Fruit fly (Drosophila melanogaster): ENCODE data around the gene CG8188.

Gene CG8188

DNA sequence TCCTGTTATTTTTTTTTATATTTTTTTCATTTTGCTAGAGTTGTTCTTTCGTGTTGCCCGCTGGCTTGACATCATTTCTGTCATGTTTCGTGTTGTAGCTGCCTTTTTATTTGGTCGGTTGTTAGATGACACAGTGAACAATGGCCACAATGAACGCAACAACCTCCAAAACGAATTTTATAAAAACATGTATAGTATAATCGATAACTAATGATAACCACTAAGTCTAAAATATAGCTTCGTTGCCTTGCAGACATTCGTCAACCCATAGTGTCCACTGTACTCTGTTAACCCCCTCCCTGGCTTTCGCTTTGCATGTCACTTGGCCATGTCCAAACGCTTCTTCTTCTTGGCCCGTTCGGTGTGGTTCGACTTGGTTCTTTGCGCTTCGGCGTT is 10.9 kb upstream of the CG8188 start (continued):
- TF ChIP-seq CG12104 (GFP tag; optimal IDR thresholded peaks at IDR 0.05), result peak; percentile 36
- peak; percentile 52 for TF ChIP-seq CG14710 (tag; optimal IDR thresholded peaks at IDR 0.05)
- TF ChIP-seq shn (GFP tag; optimal IDR thresholded peaks at IDR 0.05), result peak; percentile 56
- TF ChIP-seq CG3407 (GFP tag; optimal IDR thresholded peaks at IDR 0.05), result peak; percentile 49
- peak; percentile 79 for TF ChIP-seq CG32772 (GFP tag; IDR thresholded peaks at IDR 0.05)
- peak; percentile 48 for TF ChIP-seq Mad (GFP tag; optimal IDR thresholded peaks at IDR 0.05)
- no peak for TF ChIP-seq Elba2 (GFP tag; optimal IDR thresholded peaks at IDR 0.05)
- TF ChIP-seq HLH3B (GFP tag; IDR thresholded peaks at IDR 0.05), result peak; percentile 89
- peak; percentile 47 for TF ChIP-seq fd64A (GFP tag; optimal IDR thresholded peaks at IDR 0.05)
- peak; percentile 70 for TF ChIP-seq B-H1 (GFP tag; IDR thresholded peaks at IDR 0.05)
- TF ChIP-seq chif (GFP tag; optimal IDR thresholded peaks at IDR 0.05), result peak; percentile 68 to 79
- no peak for TF ChIP-seq pita (GFP tag; optimal IDR thresholded peaks at IDR 0.05)
- TF ChIP-seq CG2875 (GFP tag; optimal IDR thresholded peaks at IDR 0.05), result peak; percentile 54
- TF ChIP-seq gsb (GFP tag; IDR thresholded peaks at IDR 0.05), result peak; percentile 66
- TF ChIP-seq Tbp (GFP tag; optimal IDR thresholded peaks at IDR 0.05), result no peak
- TF ChIP-seq tx (GFP tag; optimal IDR thresholded peaks at IDR 0.05), result peak; percentile 66
- peak; percentile 43 for TF ChIP-seq nmo (GFP tag; optimal IDR thresholded peaks at IDR 0.05)
- no peak for TF ChIP-seq BEAF-32 (GFP tag; optimal IDR thresholded peaks at IDR 0.05)
- TF ChIP-seq E2f1 (GFP tag; IDR thresholded peaks at IDR 0.05), result peak; percentile 88
- peak; percentile 87 for TF ChIP-seq lmd (GFP tag; IDR thresholded peaks at IDR 0.05)
- no peak for TF ChIP-seq CG34224 (GFP tag; IDR thresholded peaks at IDR 0.05; ENCODE audit: partially characterized antibody)
- no peak for TF ChIP-seq lbe (GFP tag; optimal IDR thresholded peaks at IDR 0.05)
- no peak for TF ChIP-seq prd (optimal IDR thresholded peaks at IDR 0.05)
- peak; percentile 89 for TF ChIP-seq prd (GFP tag; IDR thresholded peaks at IDR 0.05)
- TF ChIP-seq CG31365 (tag; optimal IDR thresholded peaks at IDR 0.05), result peak; percentile 31
- no peak for TF ChIP-seq hb (GFP tag; IDR thresholded peaks at IDR 0.05; ENCODE audit: partially characterized antibody)
- peak; percentile 59 for TF ChIP-seq Fer1 (GFP tag; optimal IDR thresholded peaks at IDR 0.05)
- TF ChIP-seq inv (GFP tag; IDR thresholded peaks at IDR 0.05; ENCODE audit: partially characterized antibody), result no peak
- TF ChIP-seq Jarid2 (GFP tag; optimal IDR thresholded peaks at IDR 0.05), result peak; percentile 29
- TF ChIP-seq Pdp1 (GFP tag; optimal IDR thresholded peaks at IDR 0.05), result peak; percentile 54 to 75
- peak; percentile 68 for TF ChIP-seq sens-2 (GFP tag; IDR thresholded peaks at IDR 0.05)
- TF ChIP-seq grau (tag; optimal IDR thresholded peaks at IDR 0.05), result peak; percentile 95
- TF ChIP-seq CG31224 (GFP tag; IDR thresholded peaks at IDR 0.05), result peak; percentile 63; the same call in 1 of the 2 replicates
- TF ChIP-seq stc (GFP tag; IDR thresholded peaks at IDR 0.05), result peak; percentile 61
- no peak for TF ChIP-seq CG3838 (GFP tag; optimal IDR thresholded peaks at IDR 0.05)
- peak; percentile 13 to 84 for TF ChIP-seq bsh (GFP tag; optimal IDR thresholded peaks at IDR 0.05)
- TF ChIP-seq twi (tag; optimal IDR thresholded peaks at IDR 0.05), result peak; percentile 37
- TF ChIP-seq pfk (GFP tag; optimal IDR thresholded peaks at IDR 0.05), result no peak
- TF ChIP-seq pnt (GFP tag; optimal IDR thresholded peaks at IDR 0.05), result peak; percentile 80
- no peak for TF ChIP-seq z (GFP tag; IDR thresholded peaks at IDR 0.05)
- TF ChIP-seq CG12769 (tag; optimal IDR thresholded peaks at IDR 0.05), result peak; percentile 83
- TF ChIP-seq CG7963 (GFP tag; IDR thresholded peaks at IDR 0.05; ENCODE audit: partially characterized antibody), result no peak
- TF ChIP-seq CG9817 (tag; optimal IDR thresholded peaks at IDR 0.05), result peak; percentile 74
- TF ChIP-seq CG12391 (tag; optimal IDR thresholded peaks at IDR 0.05), result peak; percentile 42
- no peak for TF ChIP-seq CG42726 (GFP tag; IDR thresholded peaks at IDR 0.05; ENCODE audit: partially characterized antibody)
- TF ChIP-seq CG6254 (GFP tag; optimal IDR thresholded peaks at IDR 0.05), result peak; percentile 41
- TF ChIP-seq ind (GFP tag; optimal IDR thresholded peaks at IDR 0.05), result peak; percentile 82
- TF ChIP-seq CG9727 (GFP tag; optimal IDR thresholded peaks at IDR 0.05), result peak; percentile 18
- TF ChIP-seq Xrp1 (GFP tag; IDR thresholded peaks at IDR 0.05), result peak; percentile 86
- TF ChIP-seq NC2β (GFP tag; optimal IDR thresholded peaks at IDR 0.05), result peak; percentile 59
- TF ChIP-seq YL-1 (GFP tag; optimal IDR thresholded peaks at IDR 0.05), result no peak
